Fruit fly (Drosophila melanogaster): ENCODE measurements around the gene CG34041.

DNA sequence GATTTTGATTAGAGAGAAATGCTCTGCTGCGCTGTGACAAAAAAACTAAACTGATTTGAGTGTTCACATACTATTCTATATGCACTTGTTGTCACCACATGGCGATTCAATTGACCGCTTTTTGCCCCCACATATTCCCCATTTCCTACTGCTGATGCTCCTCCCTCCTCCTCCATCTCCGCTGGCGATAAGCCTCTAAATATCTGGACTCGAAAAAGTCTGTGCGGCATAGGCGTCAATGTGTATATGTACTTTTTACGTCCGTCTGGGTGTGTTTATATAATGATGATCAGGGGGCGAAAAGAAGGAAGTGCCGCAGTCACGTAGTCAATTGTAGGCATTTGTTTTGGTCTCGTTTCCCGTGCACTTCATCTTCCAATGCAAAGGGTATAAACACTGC lies 41.3 kb upstream of the CG34041 start:
- TF ChIP-seq CG8478 (optimal IDR thresholded peaks at IDR 0.05): no peak
- TF ChIP-seq CTCF (optimal IDR thresholded peaks at IDR 0.05): no peak

Measured in S2 (cell line).